Fruit fly (Drosophila melanogaster): ENCODE results near the gene Pkc98E.

Pkc98E gene

DNA sequence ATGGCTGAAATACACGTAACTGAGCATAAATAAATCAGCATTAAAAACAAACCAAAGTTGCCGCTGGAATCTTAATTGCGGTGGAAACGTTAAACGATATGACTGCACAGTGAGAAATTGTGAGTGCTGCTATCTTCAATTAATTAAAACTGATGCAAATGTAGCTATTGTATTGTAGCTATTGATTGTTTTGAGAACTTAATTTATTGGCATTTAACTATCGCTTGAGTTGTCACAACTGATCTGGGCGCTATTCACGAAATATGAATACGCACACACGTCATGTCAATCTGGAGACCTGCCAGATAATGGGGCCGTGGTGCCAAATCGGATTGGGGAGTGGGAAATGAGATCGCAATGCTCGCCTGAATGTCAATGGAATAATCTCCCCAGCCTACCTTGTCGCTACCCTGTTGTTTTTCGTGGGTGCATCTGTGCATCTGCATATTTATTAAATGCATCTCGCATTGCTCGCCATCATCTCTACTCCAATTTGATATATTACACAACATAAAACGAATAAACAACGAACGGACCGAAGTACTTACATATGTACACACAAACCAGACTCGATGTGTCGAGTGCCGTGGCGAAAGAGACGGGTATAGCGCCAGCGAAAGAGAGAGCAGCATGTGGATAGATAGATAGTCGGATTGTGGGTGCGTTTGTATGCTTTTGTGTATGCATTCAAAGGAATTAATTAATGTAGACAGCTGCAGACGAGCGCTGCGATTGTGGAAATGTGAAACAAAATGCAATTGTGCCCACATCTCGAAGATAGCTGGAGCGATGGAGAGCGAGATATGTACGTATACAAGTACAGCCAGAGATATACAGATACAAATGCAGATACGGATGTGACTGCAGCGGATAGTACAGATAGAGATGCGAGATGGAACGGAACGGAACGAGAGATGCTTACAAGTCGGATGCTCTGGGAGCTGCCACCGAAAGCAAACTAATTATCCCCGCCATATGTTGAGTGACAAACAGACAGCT lies 44.8 kb downstream of the Pkc98E start (continued):
- TF ChIP-seq CG31627 (GFP tag; optimal IDR thresholded peaks at IDR 0.05) (peak; percentile 34), dsx (GFP tag; optimal IDR thresholded peaks at IDR 0.05; ENCODE audit: poor library complexity, severe bottlenecking) (no peak), Ets21C (GFP tag; optimal IDR thresholded peaks at IDR 0.05) (no peak), CG10669 (GFP tag; optimal IDR thresholded peaks at IDR 0.05) (peak; percentile 47), vri (GFP tag; optimal IDR thresholded peaks at IDR 0.05) (peak; percentile 4), CG3919 (GFP tag; optimal IDR thresholded peaks at IDR 0.05) (peak; percentile 42), Sox102F (GFP tag; optimal IDR thresholded peaks at IDR 0.05) (peak; percentile 8)

DNA sequence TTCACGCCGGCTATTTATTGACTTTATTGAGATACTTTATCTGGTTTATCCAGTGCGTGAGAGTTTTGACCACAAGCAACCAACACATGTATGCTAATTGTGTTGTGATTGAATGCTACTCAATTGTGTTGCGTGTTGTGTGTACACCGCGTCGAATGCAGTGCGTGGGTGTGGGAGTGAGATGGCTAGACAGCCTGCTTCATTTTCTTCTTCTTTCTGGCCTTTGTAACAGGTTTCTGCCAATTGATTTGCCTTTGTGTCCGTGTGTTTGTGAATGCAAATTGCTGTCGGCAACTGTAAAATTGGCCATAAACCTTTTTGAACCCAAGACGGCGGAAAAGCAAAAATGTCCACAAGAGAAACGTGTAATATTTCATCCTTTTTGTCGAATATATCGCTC lies 47.9 kb downstream of the Pkc98E start:
- TF ChIP-seq pdm3 (GFP tag; optimal IDR thresholded peaks at IDR 0.05): no peak
- no peak for TF ChIP-seq CG11902 (GFP tag; optimal IDR thresholded peaks at IDR 0.05)
- peak in 1 of 2 experiments; percentile 63 for TF ChIP-seq ss (GFP tag; optimal IDR thresholded peaks at IDR 0.05)
- peak; percentile 49 for TF ChIP-seq fkh (GFP tag; optimal IDR thresholded peaks at IDR 0.05)
- TF ChIP-seq fd59A (GFP tag; optimal IDR thresholded peaks at IDR 0.05): no peak

DNA sequence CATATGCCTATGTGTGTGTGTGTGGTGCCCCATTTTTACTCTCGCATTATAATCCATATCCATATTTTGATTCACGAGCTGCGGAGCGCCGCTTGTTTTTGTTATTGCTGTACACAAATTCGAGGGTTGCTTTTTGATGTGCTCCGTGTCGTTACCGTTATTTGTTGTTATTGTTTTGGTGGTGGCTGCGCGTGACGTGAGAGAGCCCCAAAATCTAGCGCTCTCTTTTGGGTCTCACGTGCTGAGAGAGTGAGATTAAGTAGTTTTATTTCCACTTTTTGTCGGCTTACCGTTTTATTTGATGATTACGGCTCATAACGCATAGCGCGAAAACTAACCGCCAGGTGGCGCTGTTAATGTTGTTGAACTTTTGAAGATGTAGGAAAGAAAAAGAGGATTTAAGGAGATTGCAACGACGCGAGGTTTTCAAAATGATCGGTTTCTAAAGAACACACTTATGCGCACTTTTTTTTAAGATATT lies 48.4 kb downstream of the Pkc98E start:
- no peak for TF ChIP-seq cyc (GFP tag; optimal IDR thresholded peaks at IDR 0.05)
- TF ChIP-seq Ets21C (GFP tag; optimal IDR thresholded peaks at IDR 0.05): no peak
- peak; percentile 35 for TF ChIP-seq Eip78C (GFP tag)
- TF ChIP-seq Met (GFP tag; optimal IDR thresholded peaks at IDR 0.05): no peak
- TF ChIP-seq spab (GFP tag; optimal IDR thresholded peaks at IDR 0.05): no peak

DNA sequence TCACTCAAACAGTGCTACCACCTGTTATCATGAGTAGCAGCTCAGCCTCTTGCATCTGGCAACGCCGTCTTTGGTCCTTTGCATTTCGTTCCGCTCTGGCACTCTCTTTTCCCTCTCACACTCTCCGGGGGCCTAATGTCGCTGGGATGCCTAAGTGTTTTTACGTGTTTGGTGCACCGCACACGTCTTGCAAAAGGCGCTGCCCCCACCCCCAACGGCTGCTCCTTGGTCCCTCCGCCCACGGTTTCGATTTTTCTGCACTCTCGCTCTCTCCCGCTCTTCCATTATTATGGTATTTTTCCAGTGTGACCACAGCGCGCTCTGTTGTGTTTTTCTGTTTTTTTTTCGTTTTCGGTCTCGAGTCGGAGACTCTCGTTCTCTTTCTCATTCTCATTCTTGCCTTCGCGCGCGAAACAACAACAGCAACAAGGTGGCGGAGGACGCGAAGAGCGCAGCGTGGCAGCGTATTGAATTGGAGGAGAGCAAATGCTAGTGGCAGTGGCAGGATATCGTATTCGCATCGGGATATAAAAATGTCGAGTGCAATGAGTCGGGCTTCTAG lies 49.1 kb downstream of the Pkc98E start:
- peak; percentile 77 for TF ChIP-seq CG6163 (GFP tag; IDR thresholded peaks at IDR 0.05)
- TF ChIP-seq CG9139 (GFP tag; optimal IDR thresholded peaks at IDR 0.05): peak; percentile 19
- TF ChIP-seq dac (GFP tag; optimal IDR thresholded peaks at IDR 0.05): no peak
- peak; percentile 65 for TF ChIP-seq svp (GFP tag)
- peak; percentile 22 for TF ChIP-seq CG6854 (GFP tag; optimal IDR thresholded peaks at IDR 0.05)
- peak; percentile 8 for TF ChIP-seq fd85E (GFP tag; optimal IDR thresholded peaks at IDR 0.05)
- TF ChIP-seq ss (GFP tag; optimal IDR thresholded peaks at IDR 0.05): peak; percentile 16 to 63
- TF ChIP-seq CG6808 (GFP tag; optimal IDR thresholded peaks at IDR 0.05): peak; percentile 47
- TF ChIP-seq CG1621 (tag; optimal IDR thresholded peaks at IDR 0.05): peak; percentile 15
- TF ChIP-seq eg (GFP tag; IDR thresholded peaks at IDR 0.05): peak; percentile 39; the same call in 1 of the 3 replicates
- peak; percentile 38 for TF ChIP-seq CG3919 (GFP tag; optimal IDR thresholded peaks at IDR 0.05)
- peak; percentile 10 for TF ChIP-seq CG16779 (tag; optimal IDR thresholded peaks at IDR 0.05)
- TF ChIP-seq achi (GFP tag; optimal IDR thresholded peaks at IDR 0.05): no peak
- TF ChIP-seq Ets21C (GFP tag; optimal IDR thresholded peaks at IDR 0.05): no peak
- no peak for TF ChIP-seq CG32006 (GFP tag; optimal IDR thresholded peaks at IDR 0.05)
- peak; percentile 56 for TF ChIP-seq Eip78C (GFP tag)
- TF ChIP-seq Lpt (GFP tag; optimal IDR thresholded peaks at IDR 0.05): peak; percentile 46

DNA sequence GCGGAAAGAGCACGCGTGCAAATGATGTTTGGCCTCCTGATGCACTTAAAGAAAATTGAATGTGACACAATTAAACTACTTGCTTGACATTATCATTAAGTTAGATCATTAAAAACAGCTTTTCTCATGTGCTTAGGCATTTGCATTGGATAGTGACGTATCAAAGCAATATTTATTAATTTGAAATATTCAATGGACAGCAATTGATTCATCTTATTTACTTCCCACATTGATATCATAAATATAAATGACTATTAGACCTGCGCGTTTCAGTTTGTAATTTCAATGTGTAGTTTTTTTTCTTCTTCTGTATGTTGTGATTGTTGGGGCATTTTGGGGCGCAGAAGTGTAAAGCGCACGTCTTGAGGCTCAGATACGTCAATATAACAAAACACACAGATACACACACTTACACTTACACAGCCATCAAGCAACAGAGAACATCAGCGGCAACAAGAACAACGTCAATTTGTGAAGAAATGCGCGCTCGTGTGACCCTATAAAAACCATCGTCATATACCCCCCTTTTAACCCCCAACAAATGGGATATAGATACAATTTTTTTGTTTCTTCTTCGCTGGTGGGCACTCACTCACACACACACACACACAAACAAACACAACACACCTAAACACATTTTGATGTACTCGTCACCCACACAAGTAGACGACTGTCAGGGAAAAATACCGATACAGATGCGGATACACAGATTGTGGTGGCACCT lies 50.1 kb downstream of the Pkc98E start:
- TF ChIP-seq CG8119 (GFP tag; IDR thresholded peaks at IDR 0.05): peak; percentile 29; the same call in 2 of the 3 replicates
- TF ChIP-seq CG6276 (GFP tag; optimal IDR thresholded peaks at IDR 0.05): peak; percentile 31
- TF ChIP-seq CG11902 (GFP tag; optimal IDR thresholded peaks at IDR 0.05): peak; percentile 20
- no peak for TF ChIP-seq fd85E (GFP tag; optimal IDR thresholded peaks at IDR 0.05)
- peak; percentile 64 for TF ChIP-seq lz (GFP tag; optimal IDR thresholded peaks at IDR 0.05)
- TF ChIP-seq achi (GFP tag; optimal IDR thresholded peaks at IDR 0.05): peak; percentile 59
- TF ChIP-seq Eip75B (GFP tag; optimal IDR thresholded peaks at IDR 0.05): peak; percentile 52
- TF ChIP-seq CG7368 (GFP tag; optimal IDR thresholded peaks at IDR 0.05): peak; percentile 45
- TF ChIP-seq CG4318 (GFP tag; optimal IDR thresholded peaks at IDR 0.05): no peak
- no peak for TF ChIP-seq CG1621 (tag; optimal IDR thresholded peaks at IDR 0.05)
- TF ChIP-seq Sox102F (GFP tag; optimal IDR thresholded peaks at IDR 0.05): peak; percentile 65
- TF ChIP-seq Eip93F (GFP tag; optimal IDR thresholded peaks at IDR 0.05): no peak
- TF ChIP-seq vri (GFP tag; optimal IDR thresholded peaks at IDR 0.05): peak; percentile 29
- peak; percentile 39 for TF ChIP-seq CG6792 (GFP tag; optimal IDR thresholded peaks at IDR 0.05)
- peak; percentile 62 for TF ChIP-seq cyc (GFP tag; optimal IDR thresholded peaks at IDR 0.05)
- TF ChIP-seq CG8632 (GFP tag; optimal IDR thresholded peaks at IDR 0.05): peak; percentile 43
- TF ChIP-seq CG8319 (GFP tag; optimal IDR thresholded peaks at IDR 0.05): peak; percentile 16
- TF ChIP-seq CG16779 (tag; optimal IDR thresholded peaks at IDR 0.05): no peak
